Worm (Caenorhabditis elegans) whole organism, L2 larva: Measurements from ENCODE around the gene sec-3.

ENCODE experiments used
- blmp-1 ChIP-seq: sonication (generic microtip); optimal IDR thresholded peaks from 2 replicates; lab custom pipeline; 2017; ENCODE audit warnings: missing genetic modification characterization, mild to moderate bottlenecking, missing compliant biosample characterization, antibody characterized with exemption, moderate library complexity; ENCODE audit not compliant: insufficient read depth
- lin-11 ChIP-seq: fragments of 150-350 bp; sonication (generic microtip); optimal IDR thresholded peaks from 2 replicates; lab custom pipeline; 2014; ENCODE audit warnings: missing biosample characterization, missing genetic modification characterization, inconsistent platforms, mixed read lengths
- mdl-1 ChIP-seq, 2 experiments: fragments of 150-350 bp in 1 of 2; sonication (generic microtip) in 1 of 2; optimal IDR thresholded peaks; 2 replicates each; lab custom pipeline; 2017; ENCODE audit warnings: missing biosample characterization in 2 of 2, missing genetic modification characterization in 2 of 2
- nhr-25 ChIP-seq: fragments of 150-350 bp; sonication (generic microtip); optimal IDR thresholded peaks from 3 replicates; lab custom pipeline; 2014; ENCODE audit warnings: missing biosample characterization, missing genetic modification characterization
- snpc-4 ChIP-seq: fragments of 150-350 bp; optimal IDR thresholded peaks from 2 replicates; lab custom pipeline; 2014; ENCODE audit warnings: missing biosample characterization, missing genetic modification characterization
- ztf-11 ChIP-seq: sonication (generic microtip); optimal IDR thresholded peaks from 2 replicates; lab custom pipeline; 2017; ENCODE audit warnings: missing biosample characterization, missing genetic modification characterization

DNA sequence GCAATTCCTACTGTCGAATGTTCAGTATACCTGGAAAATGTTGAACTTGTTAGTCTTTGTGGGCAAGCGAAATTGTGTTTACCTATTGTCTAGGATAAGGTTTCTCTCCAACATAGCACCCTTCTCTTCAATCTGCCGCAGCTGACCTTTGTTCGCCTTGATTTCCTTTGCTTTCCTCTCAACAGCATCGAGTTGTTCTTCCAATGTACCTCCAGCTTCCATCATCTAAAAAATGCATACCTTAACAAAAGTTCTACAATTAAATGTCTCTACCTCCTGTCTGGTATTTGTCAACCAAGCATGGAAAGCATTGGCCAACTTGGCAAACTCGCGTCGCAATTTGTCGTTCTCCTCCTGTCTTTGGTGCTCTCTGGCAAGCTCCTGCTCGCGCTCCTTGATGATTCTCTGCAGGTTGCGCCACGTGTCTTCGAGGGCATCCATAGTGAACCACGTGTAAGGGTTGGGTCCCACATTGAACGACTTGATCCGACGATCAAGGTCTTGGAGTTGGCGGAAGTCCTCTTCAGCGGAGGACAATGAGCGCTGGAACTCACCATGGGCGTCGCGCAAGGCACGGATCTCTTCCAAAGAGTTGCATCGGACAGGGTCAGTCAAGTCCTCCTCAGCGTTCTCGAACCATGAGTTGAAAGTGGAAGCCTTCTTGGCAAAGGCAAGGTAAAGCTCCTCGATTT, 19.1 kb upstream of the sec-3 start:
- TF ChIP-seq lin-11 (tag; lab: Kevin White, UChicago), result no peak
- TF ChIP-seq blmp-1, result no peak
- no peak for TF ChIP-seq nhr-25 (tag; lab: Kevin White, UChicago)
- no peak for TF ChIP-seq snpc-4
- no peak for TF ChIP-seq mdl-1 (tag; optimal IDR thresholded peaks at IDR 0.05; lab: Kevin White, UChicago)
- TF ChIP-seq ztf-11 (tag; lab: Kevin White, UChicago), result no peak
